Fruit fly (Drosophila melanogaster) whole organism, embryonic: Measurements from ENCODE around the gene Prtl99C.

Experiments
- Ada2b ChIP-seq: fragments of 200-800 bp; sonication (Bioruptor generic); IDR thresholded peaks from 2 replicates; pipeline ENCODE4 v1.3.6; 2022; ENCODE audit warnings: missing biosample characterization, missing genetic modification characterization
- Atf3 ChIP-seq: fragments of 200-800 bp; sonication (Bioruptor generic); optimal IDR thresholded peaks from 3 replicates; lab custom pipeline; 2016; ENCODE audit warnings: missing biosample characterization, missing genetic modification characterization
- CG10147 ChIP-seq: fragments of 200-800 bp; sonication (Bioruptor generic); optimal IDR thresholded peaks from 2 replicates; lab custom pipeline; 2019; ENCODE audit warnings: missing biosample characterization, mild to moderate bottlenecking, missing genetic modification characterization, moderate library complexity
- CG11504 ChIP-seq: fragments of 200-800 bp; sonication (Bioruptor generic); optimal IDR thresholded peaks from 3 replicates; lab custom pipeline; 2019; ENCODE audit warnings: missing biosample characterization, mild to moderate bottlenecking, missing genetic modification characterization, moderate library complexity
- CG12744 ChIP-seq: fragments of 200-800 bp; sonication (Bioruptor generic); optimal IDR thresholded peaks from 2 replicates; lab custom pipeline; 2016; ENCODE audit warnings: missing biosample characterization, missing genetic modification characterization
- CG14965 ChIP-seq: fragments of 200-800 bp; sonication (Bioruptor generic); optimal IDR thresholded peaks from 2 replicates; lab custom pipeline; 2016; ENCODE audit warnings: missing biosample characterization, missing genetic modification characterization, borderline replicate concordance
- CG17328 ChIP-seq: fragments of 200-800 bp; sonication (Bioruptor generic); IDR thresholded peaks from 2 replicates; pipeline ENCODE4 v1.3.6; 2022; ENCODE audit warnings: missing biosample characterization, missing genetic modification characterization
- CG17612 ChIP-seq: fragments of 200-800 bp; sonication (Bioruptor generic); IDR thresholded peaks from 2 replicates; pipeline ENCODE4 v1.3.6; 2022; ENCODE audit warnings: missing biosample characterization, missing genetic modification characterization
- CG1792 ChIP-seq: fragments of 200-800 bp; sonication (Bioruptor generic); optimal IDR thresholded peaks from 2 replicates; lab custom pipeline; 2016; ENCODE audit warnings: missing biosample characterization, missing genetic modification characterization
- CG18011 ChIP-seq: fragments of 200-800 bp; sonication (Bioruptor generic); optimal IDR thresholded peaks from 2 replicates; lab custom pipeline; 2017; ENCODE audit warnings: missing biosample characterization, missing genetic modification characterization, mild to moderate bottlenecking, moderate library complexity, missing genotype
- CG18262 ChIP-seq: fragments of 200-800 bp; optimal IDR thresholded peaks from 3 replicates; lab custom pipeline; 2019; ENCODE audit warnings: missing biosample characterization, mild to moderate bottlenecking, missing genetic modification characterization, moderate library complexity
- CG18476 ChIP-seq: fragments of 200-800 bp; sonication (Bioruptor generic); optimal IDR thresholded peaks from 2 replicates; lab custom pipeline; 2016; ENCODE audit warnings: missing biosample characterization, mild to moderate bottlenecking, missing genetic modification characterization
- CG31365 ChIP-seq: fragments of 200-800 bp; sonication (Bioruptor generic); optimal IDR thresholded peaks from 2 replicates; lab custom pipeline; 2018; ENCODE audit warnings: missing biosample characterization, mild to moderate bottlenecking, missing genetic modification characterization
- CG31388 ChIP-seq: fragments of 200-800 bp; sonication (Bioruptor generic); optimal IDR thresholded peaks from 2 replicates; lab custom pipeline; 2016; ENCODE audit warnings: missing biosample characterization, missing genetic modification characterization
- CG33213 ChIP-seq: fragments of 200-800 bp; sonication (Bioruptor generic); optimal IDR thresholded peaks from 3 replicates; lab custom pipeline; 2016; ENCODE audit warnings: missing biosample characterization, missing genetic modification characterization
- CG34422 ChIP-seq: fragments of 200-800 bp; sonication (Bioruptor generic); IDR thresholded peaks from 3 replicates; pipeline ENCODE4 v1.3.6; 2022; ENCODE audit warnings: missing biosample characterization, missing genetic modification characterization
- CG3838 ChIP-seq: fragments of 200-800 bp; sonication (Bioruptor generic); optimal IDR thresholded peaks from 3 replicates; lab custom pipeline; 2016; ENCODE audit warnings: missing biosample characterization, missing genetic modification characterization
- CG42726 ChIP-seq: fragments of 200-800 bp; sonication (Bioruptor generic); IDR thresholded peaks from 2 replicates; pipeline ENCODE4 v1.3.6; 2022; ENCODE audit warnings: missing biosample characterization, missing genetic modification characterization; ENCODE audit not compliant: partially characterized antibody
- CG4617 ChIP-seq: fragments of 200-800 bp; sonication (Bioruptor generic); optimal IDR thresholded peaks from 3 replicates; lab custom pipeline; 2016; ENCODE audit warnings: missing biosample characterization, missing genetic modification characterization, borderline replicate concordance
- CG4730 ChIP-seq: fragments of 200-800 bp; sonication (Bioruptor generic); IDR thresholded peaks from 2 replicates; pipeline ENCODE4 v1.3.6; 2022; ENCODE audit warnings: missing biosample characterization, missing genetic modification characterization
- CG6272 ChIP-seq: fragments of 200-800 bp; sonication (Bioruptor generic); IDR thresholded peaks from 2 replicates; pipeline ENCODE4 v1.3.6; 2022; ENCODE audit warnings: missing biosample characterization, missing genetic modification characterization
- CG6683 ChIP-seq: fragments of 200-800 bp; sonication (Bioruptor generic); optimal IDR thresholded peaks from 2 replicates; lab custom pipeline; 2017; ENCODE audit warnings: missing biosample characterization, mild to moderate bottlenecking, missing genetic modification characterization, missing genetic modification reagents
- CG7271 ChIP-seq: fragments of 200-800 bp; sonication (Bioruptor generic); optimal IDR thresholded peaks from 2 replicates; lab custom pipeline; 2018; ENCODE audit warnings: missing biosample characterization, mild to moderate bottlenecking, missing genetic modification characterization, moderate library complexity
- CTCF ChIP-seq: fragments of 200-800 bp; sonication (Bioruptor generic); optimal IDR thresholded peaks from 2 replicates; lab custom pipeline; 2017; ENCODE audit warnings: missing biosample characterization, mild to moderate bottlenecking, missing genetic modification characterization, moderate library complexity
- Dref ChIP-seq: fragments of 200-800 bp; sonication (Bioruptor generic); IDR thresholded peaks from 2 replicates; pipeline ENCODE4 v1.3.6; 2022; ENCODE audit warnings: missing biosample characterization, missing genetic modification characterization
- E2f2 ChIP-seq: fragments of 200-800 bp; sonication (Bioruptor generic); IDR thresholded peaks from 2 replicates; pipeline ENCODE4 v1.3.6; 2022; ENCODE audit warnings: missing biosample characterization, missing genetic modification characterization
- Ets65A ChIP-seq: fragments of 200-800 bp; sonication (Bioruptor generic); peaks from one replicate; lab custom pipeline; 2016; ENCODE audit warnings: missing biosample characterization, missing genetic modification characterization
- Fer2 ChIP-seq: fragments of 200-800 bp; sonication (Bioruptor generic); optimal IDR thresholded peaks from 2 replicates; lab custom pipeline; 2018; ENCODE audit warnings: missing biosample characterization, mild to moderate bottlenecking, missing genetic modification characterization, moderate library complexity
- H2.0 ChIP-seq: fragments of 200-800 bp; sonication (Bioruptor generic); IDR thresholded peaks from 2 replicates; pipeline ENCODE4 v1.3.6; 2022; ENCODE audit warnings: missing biosample characterization, missing genetic modification characterization
- HLH54F ChIP-seq: fragments of 200-800 bp; sonication (Bioruptor generic); optimal IDR thresholded peaks from 3 replicates; lab custom pipeline; 2016; ENCODE audit warnings: missing biosample characterization, missing genetic modification characterization
- MESR4 ChIP-seq: fragments of 200-800 bp; sonication (Bioruptor generic); optimal IDR thresholded peaks from 2 replicates; lab custom pipeline; 2018; ENCODE audit warnings: missing biosample characterization, mild to moderate bottlenecking, missing genetic modification characterization, moderate library complexity
- Mrtf ChIP-seq: fragments of 200-800 bp; sonication (Bioruptor generic); IDR thresholded peaks from 3 replicates; pipeline ENCODE4 v1.3.6; 2022; ENCODE audit warnings: missing biosample characterization, missing genetic modification characterization
- Oli ChIP-seq: fragments of 200-800 bp; sonication (Bioruptor generic); optimal IDR thresholded peaks from 2 replicates; lab custom pipeline; 2018; ENCODE audit warnings: missing biosample characterization, mild to moderate bottlenecking, missing genetic modification characterization, moderate library complexity
- Ptx1 ChIP-seq: fragments of 200-800 bp; sonication (Bioruptor generic); IDR thresholded peaks from 2 replicates; pipeline ENCODE4 v1.3.6; 2022; ENCODE audit warnings: missing biosample characterization, missing genetic modification characterization
- Rfx ChIP-seq: fragments of 200-800 bp; sonication (Bioruptor generic); IDR thresholded peaks from 2 replicates; pipeline ENCODE4 v1.3.6; 2022; ENCODE audit warnings: missing biosample characterization, missing genetic modification characterization
- Side ChIP-seq: fragments of 200-800 bp; sonication (Bioruptor generic); optimal IDR thresholded peaks from 2 replicates; lab custom pipeline; 2016; ENCODE audit warnings: missing biosample characterization, missing genetic modification characterization
- az2 ChIP-seq: fragments of 200-800 bp; sonication (Bioruptor generic); optimal IDR thresholded peaks from 3 replicates; lab custom pipeline; 2016; ENCODE audit warnings: missing biosample characterization, missing genetic modification characterization
- bab2 ChIP-seq: fragments of 200-800 bp; sonication (Bioruptor generic); optimal IDR thresholded peaks from 2 replicates; lab custom pipeline; 2016; ENCODE audit warnings: missing biosample characterization, missing genetic modification characterization
- ems ChIP-seq: fragments of 200-800 bp; sonication (Bioruptor generic); optimal IDR thresholded peaks from 3 replicates; lab custom pipeline; 2016; ENCODE audit warnings: missing biosample characterization, missing genetic modification characterization
- esg ChIP-seq: fragments of 200-800 bp; sonication (Bioruptor generic); conservative IDR thresholded peaks from 2 replicates; pipeline ENCODE4 v1.3.6; 2022; ENCODE audit warnings: missing biosample characterization, missing genetic modification characterization
- hbn ChIP-seq: fragments of 200-800 bp; sonication (Bioruptor generic); IDR thresholded peaks from 2 replicates; pipeline ENCODE4 v1.3.6; 2022; ENCODE audit warnings: missing biosample characterization, missing genetic modification characterization; ENCODE audit not compliant: partially characterized antibody
- kah ChIP-seq: fragments of 200-800 bp; sonication (Bioruptor generic); optimal IDR thresholded peaks from 2 replicates; lab custom pipeline; 2018; ENCODE audit warnings: missing biosample characterization, mild to moderate bottlenecking, missing genetic modification characterization
- kay ChIP-seq: fragments of 200-800 bp; sonication (Bioruptor generic); optimal IDR thresholded peaks from 2 replicates; lab custom pipeline; 2016; ENCODE audit warnings: missing biosample characterization, missing genetic modification characterization
- mirr ChIP-seq: fragments of 200-800 bp; sonication (Bioruptor generic); optimal IDR thresholded peaks from 3 replicates; lab custom pipeline; 2018; ENCODE audit warnings: missing biosample characterization, mild to moderate bottlenecking, missing genetic modification characterization
- oc ChIP-seq: fragments of 200-800 bp; sonication (Bioruptor generic); optimal IDR thresholded peaks from 2 replicates; lab custom pipeline; 2018; ENCODE audit warnings: missing biosample characterization, mild to moderate bottlenecking, missing genetic modification characterization, moderate library complexity
- ro ChIP-seq: fragments of 200-800 bp; sonication (Bioruptor generic); IDR thresholded peaks from 2 replicates; pipeline ENCODE4 v1.3.6; 2022; ENCODE audit warnings: missing biosample characterization, missing genetic modification characterization
- sim ChIP-seq: fragments of 200-800 bp; sonication (Bioruptor generic); IDR thresholded peaks from 2 replicates; pipeline ENCODE4 v1.3.6; 2022; ENCODE audit warnings: missing biosample characterization, missing genetic modification characterization
- sna ChIP-seq: fragments of 200-800 bp; sonication (Bioruptor generic); IDR thresholded peaks from 2 replicates; pipeline ENCODE4 v1.3.6; 2022; ENCODE audit warnings: missing biosample characterization, missing genetic modification characterization; ENCODE audit not compliant: partially characterized antibody
- stwl ChIP-seq: fragments of 200-800 bp; sonication (Bioruptor generic); optimal IDR thresholded peaks from 3 replicates; lab custom pipeline; 2018; ENCODE audit warnings: missing biosample characterization, mild to moderate bottlenecking, missing genetic modification characterization, moderate library complexity
- tgo ChIP-seq: fragments of 200-800 bp; sonication (Bioruptor generic); IDR thresholded peaks from 3 replicates; pipeline ENCODE4 v1.3.6; 2022; ENCODE audit warnings: missing biosample characterization, missing genetic modification characterization
- trem ChIP-seq: fragments of 200-800 bp; optimal IDR thresholded peaks from 3 replicates; lab custom pipeline; 2019; ENCODE audit warnings: missing biosample characterization, mild to moderate bottlenecking, missing genetic modification characterization, moderate library complexity
- vfl ChIP-seq: fragments of 200-800 bp; sonication (Bioruptor generic); optimal IDR thresholded peaks from 2 replicates; lab custom pipeline; 2016; ENCODE audit warnings: missing biosample characterization, missing genetic modification characterization
- wdn ChIP-seq: fragments of 200-800 bp; sonication (Bioruptor generic); IDR thresholded peaks from 2 replicates; pipeline ENCODE4 v1.3.6; 2022; ENCODE audit warnings: missing biosample characterization, missing genetic modification characterization

The Prtl99C gene

dm6 chr3R:29841293-29841791 lies 5.6 kb downstream of the Prtl99C start, which contains the start of gene Cad99C (continued):
- no peak for TF ChIP-seq CG6683 (GFP tag; lab: Kevin White, UChicago)
- TF ChIP-seq E2f2 (GFP tag; lab: Robert Waterston, UW) = no peak
- no peak for TF ChIP-seq vfl (GFP tag; lab: Kevin White, UChicago)
- peak; percentile 1 for TF ChIP-seq Side (GFP tag; lab: Kevin White, UChicago)
- no peak for TF ChIP-seq CG4730 (GFP tag; lab: Robert Waterston, UW)
- TF ChIP-seq Ada2b (GFP tag; lab: Robert Waterston, UW) = no peak
- TF ChIP-seq oc (tag; lab: Kevin White, UChicago) = peak; percentile 14
- no peak for TF ChIP-seq trem (tag; lab: Kevin White, UChicago)
- no peak for TF ChIP-seq tgo (GFP tag; lab: Robert Waterston, UW)
- TF ChIP-seq CG18262 (tag; lab: Kevin White, UChicago) = no peak
- no peak for TF ChIP-seq CG31388 (GFP tag; lab: Kevin White, UChicago)
- TF ChIP-seq sim = no peak
- no peak for TF ChIP-seq CG31365 (tag; lab: Kevin White, UChicago)
- no peak for TF ChIP-seq HLH54F (GFP tag; lab: Kevin White, UChicago)
- TF ChIP-seq Rfx (GFP tag; lab: Robert Waterston, UW) = no peak
- TF ChIP-seq Fer2 (tag; lab: Kevin White, UChicago) = no peak
- TF ChIP-seq mirr = no peak
- no peak for TF ChIP-seq CTCF
- no peak for TF ChIP-seq CG18011 (GFP tag; lab: Kevin White, UChicago)
- TF ChIP-seq kah = peak; percentile 89
- TF ChIP-seq MESR4 (GFP tag; lab: Kevin White, UChicago) = no peak
- no peak for TF ChIP-seq bab2 (GFP tag; lab: Kevin White, UChicago)
- 0 out of 2 replicates have a peak, but pooled peaks have one; percentile 43 for TF ChIP-seq sna (GFP tag; lab: Robert Waterston, UW)
- no peak for TF ChIP-seq CG17328
- no peak for TF ChIP-seq ems
- no peak for TF ChIP-seq ro (GFP tag; lab: Robert Waterston, UW)
- no peak for TF ChIP-seq CG11504 (tag; lab: Kevin White, UChicago)
- no peak for TF ChIP-seq CG33213 (GFP tag; lab: Kevin White, UChicago)
- TF ChIP-seq az2 (GFP tag; lab: Kevin White, UChicago) = no peak
- no peak for TF ChIP-seq CG12744 (GFP tag; lab: Kevin White, UChicago)
- TF ChIP-seq CG17612 = no peak
- no peak for TF ChIP-seq CG3838 (GFP tag; lab: Kevin White, UChicago)
- no peak for TF ChIP-seq H2.0 (GFP tag; lab: Robert Waterston, UW)
- no peak for TF ChIP-seq Ptx1 (GFP tag; lab: Robert Waterston, UW)
- no peak for TF ChIP-seq CG18476 (GFP tag; lab: Kevin White, UChicago)
- no peak for TF ChIP-seq Mrtf (GFP tag; lab: Robert Waterston, UW)
- no peak for TF ChIP-seq wdn
- TF ChIP-seq CG34422 (GFP tag; lab: Robert Waterston, UW) = 0 out of 3 replicates have a peak, but pooled peaks have one; percentile 38
- no peak for TF ChIP-seq kay (GFP tag; lab: Kevin White, UChicago)
- TF ChIP-seq CG6272 (GFP tag; lab: Robert Waterston, UW) = no peak
- TF ChIP-seq CG42726 (GFP tag; lab: Robert Waterston, UW) = 0 out of 2 replicates have a peak, but pooled peaks have one; percentile 9
- TF ChIP-seq CG14965 (GFP tag; lab: Kevin White, UChicago) = no peak
- TF ChIP-seq CG10147 (GFP tag; lab: Kevin White, UChicago) = no peak
- no peak for TF ChIP-seq Oli (tag; lab: Kevin White, UChicago)
- TF ChIP-seq esg (GFP tag; lab: Robert Waterston, UW) = peak; percentile 38; the same call in 1 of the 2 replicates
- TF ChIP-seq CG1792 (GFP tag; lab: Kevin White, UChicago) = no peak
- no peak for TF ChIP-seq hbn (GFP tag; lab: Robert Waterston, UW)
- no peak for TF ChIP-seq CG4617 (GFP tag; lab: Kevin White, UChicago)
- no peak for TF ChIP-seq Dref (GFP tag; lab: Robert Waterston, UW)
- no peak for TF ChIP-seq Atf3 (GFP tag; lab: Kevin White, UChicago)
- TF ChIP-seq stwl (tag; lab: Kevin White, UChicago) = no peak
- no peak for TF ChIP-seq Ets65A (GFP tag; lab: Kevin White, UChicago)
- no peak for TF ChIP-seq CG7271 (tag; lab: Kevin White, UChicago)
